Worm (Caenorhabditis elegans): ENCODE results near the gene rps-29.

DNA sequence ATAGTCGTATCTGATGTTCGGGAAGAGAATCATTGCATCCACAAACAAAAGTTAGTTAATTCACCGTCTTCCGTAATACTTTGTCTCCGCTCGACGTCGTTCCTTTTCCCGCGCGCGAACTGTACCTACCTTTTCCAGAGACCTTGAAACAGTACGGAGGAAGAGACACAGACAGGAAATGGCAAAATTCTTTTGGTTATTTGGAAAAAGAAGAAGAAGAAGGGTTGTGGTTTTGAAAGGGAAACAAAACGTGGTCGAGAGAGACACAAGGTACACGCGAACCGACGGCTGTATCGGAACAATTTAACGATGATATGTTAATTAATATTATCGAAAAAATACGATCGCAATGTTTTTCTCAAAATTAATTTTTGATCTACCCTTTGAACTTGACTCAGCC lies 44.1 kb upstream of the rps-29 start:
- TF ChIP-seq lsy-2 (tag; optimal IDR thresholded peaks at IDR 0.05): no peak
- TF ChIP-seq ztf-1 (GFP tag; conservative IDR thresholded peaks at IDR 0.05): no peak
- TF ChIP-seq snpc-4 (tag; optimal IDR thresholded peaks at IDR 0.05): no peak
